Worm (Caenorhabditis elegans) whole organism, early embryonic: Measurements from ENCODE around the gene gck-4.

Experiments used
- F13C5.2 ChIP-seq: sonication (generic microtip); optimal IDR thresholded peaks from 2 replicates; lab custom pipeline; 2017; ENCODE audit warnings: mild to moderate bottlenecking, missing genetic modification characterization, inconsistent platforms, missing compliant biosample characterization
- aly-1 ChIP-seq: sonication (generic microtip); optimal IDR thresholded peaks from 2 replicates; lab custom pipeline; 2016; ENCODE audit warnings: missing genetic modification characterization, missing compliant biosample characterization
- ama-1 ChIP-seq: fragments of 150-350 bp; optimal IDR thresholded peaks from 2 replicates; lab custom pipeline; 2014
- ceh-36 ChIP-seq: sonication (generic microtip); optimal IDR thresholded peaks from 2 replicates; lab custom pipeline; 2016; ENCODE audit warnings: missing genetic modification characterization, inconsistent platforms, missing compliant biosample characterization
- flt-1 ChIP-seq: fragments of 200-800 bp; sonication (Bioruptor generic); IDR thresholded peaks from 2 replicates; pipeline ENCODE4 v1.3.6; 2022; ENCODE audit warnings: missing genetic modification characterization, missing compliant biosample characterization
- hmbx-1 ChIP-seq: sonication (generic microtip); optimal IDR thresholded peaks from 2 replicates; lab custom pipeline; 2016; ENCODE audit warnings: mild to moderate bottlenecking, missing genetic modification characterization, missing compliant biosample characterization
- pes-1 ChIP-seq: fragments of 200-800 bp; sonication (Bioruptor generic); IDR thresholded peaks from 2 replicates; pipeline ENCODE4 v1.3.6; 2022; ENCODE audit warnings: missing genetic modification reagents, missing genetic modification characterization, missing compliant biosample characterization
- tbx-11 ChIP-seq: fragments of 200-800 bp; sonication (Bioruptor generic); IDR thresholded peaks from 2 replicates; pipeline ENCODE4 v1.3.6; 2022; ENCODE audit warnings: missing genetic modification characterization, missing compliant biosample characterization
- tbx-37 ChIP-seq: fragments of 200-800 bp; sonication (Bioruptor generic); conservative IDR thresholded peaks from 2 replicates; pipeline ENCODE4 v1.3.6; 2022; ENCODE audit warnings: missing genetic modification reagents, missing genetic modification characterization, missing compliant biosample characterization
- tra-4 ChIP-seq: sonication (generic microtip); optimal IDR thresholded peaks from 2 replicates; lab custom pipeline; 2017; ENCODE audit warnings: missing genetic modification characterization, missing compliant biosample characterization

ce11 chrX:13633032-13633431 lies 44.0 kb upstream of the gck-4 start:
- no peak for TF ChIP-seq ama-1
- TF ChIP-seq F13C5.2 (tag; lab: Kevin White, UChicago) = no peak
- TF ChIP-seq flt-1 (GFP tag; lab: Robert Waterston, UW) = no peak
- no peak for TF ChIP-seq pes-1 (GFP tag; lab: Robert Waterston, UW)
- no peak for TF ChIP-seq tbx-11
- TF ChIP-seq tra-4 (tag; lab: Kevin White, UChicago) = no peak
- TF ChIP-seq tbx-37 (GFP tag; lab: Robert Waterston, UW) = no peak
- TF ChIP-seq aly-1 (tag; lab: Kevin White, UChicago) = no peak
- TF ChIP-seq hmbx-1 = no peak
- TF ChIP-seq ceh-36 = no peak
